Worm (Caenorhabditis elegans) whole organism, mixed stage, embryonic: ENCODE data around the gene C17H11.4.

ENCODE experiments used
- blmp-1 ChIP-seq: fragments of 150-350 bp; optimal IDR thresholded peaks from 2 replicates; lab custom pipeline; 2014; ENCODE audit warnings: missing biosample characterization, missing genetic modification characterization
- ceh-39 ChIP-seq: fragments of 150-350 bp; optimal IDR thresholded peaks from 2 replicates; lab custom pipeline; 2014; ENCODE audit warnings: missing biosample characterization, missing genetic modification characterization
- cnd-1 ChIP-seq: fragments of 200-800 bp; sonication (Bioruptor generic); optimal IDR thresholded peaks from 2 replicates; lab custom pipeline; 2018; ENCODE audit warnings: mild to moderate bottlenecking, missing genetic modification characterization, missing compliant biosample characterization
- elt-1 ChIP-seq: sonication (generic microtip); optimal IDR thresholded peaks from 2 replicates; lab custom pipeline; 2017; ENCODE audit warnings: missing genetic modification characterization, mild to moderate bottlenecking, missing compliant biosample characterization, antibody characterized with exemption, moderate library complexity, borderline replicate concordance; ENCODE audit not compliant: insufficient read depth
- elt-3 ChIP-seq: fragments of 150-350 bp; optimal IDR thresholded peaks from 2 replicates; lab custom pipeline; 2014; ENCODE audit warnings: missing biosample characterization, missing genetic modification characterization
- hlh-1 ChIP-seq: fragments of 150-350 bp; optimal IDR thresholded peaks from 2 replicates; lab custom pipeline; 2014; ENCODE audit warnings: missing biosample characterization, missing genetic modification reagents, missing genetic modification characterization
- lsy-2 ChIP-seq: fragments of 150-350 bp; optimal IDR thresholded peaks from 2 replicates; lab custom pipeline; 2014; ENCODE audit warnings: missing biosample characterization, missing genetic modification characterization
- mep-1 ChIP-seq: fragments of 150-350 bp; optimal IDR thresholded peaks from 2 replicates; lab custom pipeline; 2017; ENCODE audit warnings: missing biosample characterization, missing genetic modification reagents, missing genetic modification characterization, inconsistent platforms
- nhr-12 ChIP-seq: fragments of 150-350 bp; optimal IDR thresholded peaks from 2 replicates; lab custom pipeline; 2014; ENCODE audit warnings: missing biosample characterization, missing genetic modification characterization
- nhr-237 ChIP-seq: fragments of 150-350 bp; optimal IDR thresholded peaks from 2 replicates; lab custom pipeline; 2014; ENCODE audit warnings: missing biosample characterization, missing genetic modification characterization
- nhr-28 ChIP-seq: fragments of 150-350 bp; optimal IDR thresholded peaks from 2 replicates; lab custom pipeline; 2014; ENCODE audit warnings: missing biosample characterization, missing genetic modification characterization
- pha-4 ChIP-seq: fragments of 150-350 bp; optimal IDR thresholded peaks from 2 replicates; lab custom pipeline; 2018; ENCODE audit warnings: missing biosample characterization, missing genetic modification reagents, missing genetic modification characterization
- unc-62 ChIP-seq: fragments of 150-350 bp; optimal IDR thresholded peaks from 2 replicates; lab custom pipeline; 2014; ENCODE audit warnings: missing biosample characterization, missing genetic modification reagents, missing genetic modification characterization
- zip-8 ChIP-seq: fragments of 150-350 bp; optimal IDR thresholded peaks from 2 replicates; lab custom pipeline; 2014; ENCODE audit warnings: missing biosample characterization, missing genetic modification characterization

- TF ChIP-seq pha-4 (tag; lab: Kevin White, UChicago) (no peak), elt-1 (tag; lab: Kevin White, UChicago) (no peak), blmp-1 (tag; lab: Kevin White, UChicago) (no peak), ceh-39 (tag; lab: Kevin White, UChicago) (no peak), hlh-1 (no peak), unc-62 (GFP tag; lab: Kevin White, UChicago) (no peak), nhr-28 (tag; lab: Kevin White, UChicago) (no peak), mep-1 (tag; lab: Kevin White, UChicago) (no peak), lsy-2 (tag; lab: Kevin White, UChicago) (no peak), nhr-12 (no peak), nhr-237 (tag; lab: Kevin White, UChicago) (no peak), zip-8 (tag; lab: Kevin White, UChicago) (no peak), elt-3 (no peak), cnd-1 (tag; lab: Kevin White, UChicago) (no peak)
Measured at ce11 chrX:8224916-8225315, 43.5 kb upstream of the C17H11.4 start, which contains the start of gene K02A6.2.
